Worm (Caenorhabditis elegans) whole organism, L4 larva: ENCODE data around the gene C25B8.8.

Experiments used
- F10B5.3 ChIP-seq: sonication (generic microtip); optimal IDR thresholded peaks from 2 replicates; lab custom pipeline; 2016; ENCODE audit warnings: mild to moderate bottlenecking, missing genetic modification characterization, missing compliant biosample characterization
- F26F4.8 ChIP-seq: fragments of 200-800 bp; sonication (Bioruptor generic); conservative IDR thresholded peaks from 2 replicates; pipeline ENCODE4 v1.3.6; 2022; ENCODE audit warnings: missing genetic modification characterization, missing compliant biosample characterization
- T20F7.1 ChIP-seq: fragments of 200-800 bp; sonication (Bioruptor generic); optimal IDR thresholded peaks from 2 replicates; lab custom pipeline; 2018; ENCODE audit warnings: mild to moderate bottlenecking, missing genetic modification characterization, missing compliant biosample characterization
- ama-1 ChIP-seq: fragments of 150-350 bp; optimal IDR thresholded peaks from 2 replicates; lab custom pipeline; 2014; ENCODE audit warnings: inconsistent platforms, mixed read lengths
- ceh-20 ChIP-seq: fragments of 200-800 bp; sonication (Bioruptor generic); IDR thresholded peaks from 2 replicates; pipeline ENCODE4 v1.3.6; 2022; ENCODE audit warnings: missing genetic modification reagents, missing genetic modification characterization, missing compliant biosample characterization
- ceh-62 ChIP-seq: sonication (generic microtip); optimal IDR thresholded peaks from 2 replicates; lab custom pipeline; 2017; ENCODE audit warnings: missing biosample characterization, missing genetic modification characterization
- cey-2 ChIP-seq: sonication (generic microtip); optimal IDR thresholded peaks from 3 replicates; lab custom pipeline; 2017; ENCODE audit warnings: missing genetic modification characterization, mild to moderate bottlenecking, missing compliant biosample characterization, antibody characterized with exemption, borderline replicate concordance; ENCODE audit not compliant: insufficient read depth
- dmd-6 ChIP-seq: fragments of 200-800 bp; sonication (Bioruptor generic); IDR thresholded peaks from 2 replicates; pipeline ENCODE4 v1.3.6; 2022; ENCODE audit warnings: missing genetic modification reagents, missing genetic modification characterization, missing compliant biosample characterization
- duxl-1 ChIP-seq: sonication (generic microtip); optimal IDR thresholded peaks from 2 replicates; lab custom pipeline; 2016; ENCODE audit warnings: mild to moderate bottlenecking, missing genetic modification characterization, moderate library complexity, missing compliant biosample characterization; ENCODE audit not compliant: poor library complexity
- egl-43 ChIP-seq: fragments of 200-800 bp; sonication (Bioruptor generic); IDR thresholded peaks from 2 replicates; pipeline ENCODE4 v1.3.6; 2022; ENCODE audit warnings: missing genetic modification reagents, missing genetic modification characterization, missing compliant biosample characterization
- lin-15B ChIP-seq: fragments of 150-350 bp; sonication (generic microtip); optimal IDR thresholded peaks from 3 replicates; lab custom pipeline; 2014; ENCODE audit warnings: missing biosample characterization, missing genetic modification characterization
- lin-29 ChIP-seq: fragments of 200-800 bp; sonication (Bioruptor generic); IDR thresholded peaks from 2 replicates; pipeline ENCODE4 v1.3.6; 2022; ENCODE audit warnings: missing genetic modification reagents, missing genetic modification characterization, missing compliant biosample characterization
- lin-38 ChIP-seq: fragments of 200-800 bp; sonication (Bioruptor generic); IDR thresholded peaks from 2 replicates; pipeline ENCODE4 v1.3.6; 2022; ENCODE audit warnings: missing genetic modification reagents, missing genetic modification characterization, missing compliant biosample characterization
- madf-5 ChIP-seq, 2 experiments: fragments of 200-800 bp; sonication (Bioruptor generic); IDR thresholded peaks; 2 replicates each; pipeline ENCODE4 v1.3.6; 2022; ENCODE audit warnings: missing compliant biosample characterization in 2 of 2, missing genetic modification characterization in 2 of 2
- mxl-2 ChIP-seq: fragments of 200-800 bp; sonication (Bioruptor generic); conservative IDR thresholded peaks from 2 replicates; pipeline ENCODE4 v1.3.6; 2022; ENCODE audit warnings: missing genetic modification reagents, missing genetic modification characterization, missing compliant biosample characterization
- nhr-11 ChIP-seq: fragments of 150-350 bp; optimal IDR thresholded peaks from 2 replicates; lab custom pipeline; 2014; ENCODE audit warnings: missing biosample characterization, missing genetic modification characterization
- nhr-111 ChIP-seq: fragments of 200-800 bp; sonication (Bioruptor generic); optimal IDR thresholded peaks from 2 replicates; lab custom pipeline; 2018; ENCODE audit warnings: mild to moderate bottlenecking, missing genetic modification characterization, missing compliant biosample characterization
- nhr-25 ChIP-seq: sonication (generic microtip); optimal IDR thresholded peaks from 2 replicates; lab custom pipeline; 2017; ENCODE audit warnings: missing genetic modification characterization, mild to moderate bottlenecking, missing compliant biosample characterization, antibody characterized with exemption, moderate library complexity, borderline replicate concordance; ENCODE audit not compliant: insufficient read depth
- nhr-6 ChIP-seq: fragments of 150-350 bp; optimal IDR thresholded peaks from 2 replicates; lab custom pipeline; 2014; ENCODE audit warnings: missing biosample characterization, missing genetic modification characterization
- nhr-76 ChIP-seq: fragments of 150-350 bp; optimal IDR thresholded peaks from 2 replicates; lab custom pipeline; 2014; ENCODE audit warnings: missing biosample characterization, missing genetic modification characterization
- php-3 ChIP-seq: fragments of 200-800 bp; sonication (Bioruptor generic); IDR thresholded peaks from 2 replicates; pipeline ENCODE4 v1.3.6; 2022; ENCODE audit warnings: missing genetic modification reagents, missing genetic modification characterization, missing compliant biosample characterization
- rbr-2 ChIP-seq: sonication (generic microtip); optimal IDR thresholded peaks from 2 replicates; lab custom pipeline; 2016; ENCODE audit warnings: missing genotype, missing genetic modification characterization, missing compliant biosample characterization
- set-16 ChIP-seq: fragments of 200-800 bp; sonication (Bioruptor generic); IDR thresholded peaks from 2 replicates; pipeline ENCODE4 v1.3.6; 2022; ENCODE audit warnings: missing genetic modification reagents, missing genetic modification characterization, missing compliant biosample characterization
- spr-1 ChIP-seq: sonication (generic microtip); optimal IDR thresholded peaks from 2 replicates; lab custom pipeline; 2016; ENCODE audit warnings: mild to moderate bottlenecking, missing genetic modification characterization, missing compliant biosample characterization
- unc-62 ChIP-seq, 3 experiments: fragments of 150-350 bp in 1 of 3; sonication (generic microtip); optimal IDR thresholded peaks in 2 of 3; peaks in 1 of 3; 1 replicate in 1 of 3; 2 replicates in 2 of 3; lab custom pipeline; 2014 to 2017; ENCODE audit warnings: missing biosample characterization in 3 of 3, missing genetic modification characterization in 3 of 3, missing genetic modification reagents in 3 of 3, missing genotype in 1 of 3
- zfp-3 ChIP-seq: fragments of 200-800 bp; sonication (Bioruptor generic); conservative IDR thresholded peaks from 2 replicates; pipeline ENCODE4 v1.3.6; 2022; ENCODE audit warnings: missing genetic modification reagents, missing genetic modification characterization, missing compliant biosample characterization

The C25B8.8 gene

ce11 chrX:6609717-6610116, at the start of gene C25B8.8:
C25B8.8 (plus strand) TSS chrX:6610017.
- TF ChIP-seq ceh-62 (tag; lab: Kevin White, UChicago) (no peak), zfp-3 (no peak), ceh-20 (GFP tag; lab: Robert Waterston, UW) (no peak), rbr-2 (tag; lab: Kevin White, UChicago) (no peak), madf-5 (GFP tag; IDR thresholded peaks at IDR 0.05; lab: Robert Waterston, UW) (no peak), lin-29 (GFP tag; lab: Robert Waterston, UW) (no peak), lin-15B (no peak), lin-38 (GFP tag; lab: Robert Waterston, UW) (no peak), cey-2 (tag; lab: Kevin White, UChicago) (no peak), F10B5.3 (tag; lab: Kevin White, UChicago) (no peak), nhr-111 (GFP tag; lab: Kevin White, UChicago) (no peak)
- TF ChIP-seq, all 104 proteins: peak for 0

ce11 chrX:6560495-6560894, 49.3 kb upstream of the C25B8.8 start:
- TF ChIP-seq ama-1 (lab: Kevin White, UChicago) (no peak), nhr-76 (tag; lab: Kevin White, UChicago) (no peak), nhr-25 (no peak), nhr-6 (tag; lab: Kevin White, UChicago) (no peak), duxl-1 (tag; lab: Kevin White, UChicago) (no peak), unc-62 (GFP tag; optimal IDR thresholded peaks at IDR 0.05 in 1 of 2; lab: Kevin White, UChicago) (peak in 1 of 2 experiments; percentile 98), unc-62 (tag; optimal IDR thresholded peaks at IDR 0.05; lab: Kevin White, UChicago) (no peak)

ce11 chrX:6562378-6562856, 47.4 kb upstream of the C25B8.8 start, which contains the start of gene aaim-1:
aaim-1 (minus strand) TSS chrX:6562428.
- TF ChIP-seq unc-62 (GFP tag; optimal IDR thresholded peaks at IDR 0.05 in 1 of 2; lab: Kevin White, UChicago) (peak in 1 of 2 experiments; percentile 53), unc-62 (tag; optimal IDR thresholded peaks at IDR 0.05; lab: Kevin White, UChicago) (no peak), dmd-6 (peak; percentile 57), T20F7.1 (GFP tag; lab: Kevin White, UChicago) (no peak), egl-43 (0 out of 2 replicates have a peak, but pooled peaks have one; percentile 12)
- TF ChIP-seq, all 104 proteins: peak for 3

ce11 chrX:6569624-6570023, 40.2 kb upstream of the C25B8.8 start, which contains the start of gene dop-3:
dop-3 (minus strand) TSS chrX:6569724.
- TF ChIP-seq spr-1 (tag; lab: Kevin White, UChicago): no peak
- peak in 1 of 2 experiments; percentile 71 for TF ChIP-seq unc-62 (GFP tag; optimal IDR thresholded peaks at IDR 0.05 in 1 of 2; lab: Kevin White, UChicago)
- TF ChIP-seq unc-62 (tag; optimal IDR thresholded peaks at IDR 0.05; lab: Kevin White, UChicago): no peak

- TF ChIP-seq mxl-2 (GFP tag; lab: Robert Waterston, UW) (no peak), set-16 (GFP tag; lab: Robert Waterston, UW) (peak; percentile 57), F10B5.3 (tag; lab: Kevin White, UChicago) (no peak)
Observed at ce11 chrX:6572987-6573386, 36.8 kb upstream of the C25B8.8 start.

ce11 chrX:6575992-6576391, 33.8 kb upstream of the C25B8.8 start:
- TF ChIP-seq unc-62 (GFP tag; optimal IDR thresholded peaks at IDR 0.05 in 1 of 2; lab: Kevin White, UChicago) (peak in 1 of 2 experiments; percentile 95), unc-62 (tag; optimal IDR thresholded peaks at IDR 0.05; lab: Kevin White, UChicago) (no peak), php-3 (GFP tag; lab: Robert Waterston, UW) (no peak)

ce11 chrX:6583385-6583784, 26.4 kb upstream of the C25B8.8 start:
- TF ChIP-seq unc-62 (GFP tag; optimal IDR thresholded peaks at IDR 0.05 in 1 of 2; lab: Kevin White, UChicago) (peak in 1 of 2 experiments; percentile 93), unc-62 (tag; optimal IDR thresholded peaks at IDR 0.05; lab: Kevin White, UChicago) (no peak), F26F4.8 (GFP tag; lab: Robert Waterston, UW) (no peak), nhr-11 (tag; lab: Kevin White, UChicago) (no peak)
